Fruit fly (Drosophila melanogaster) whole organism, wandering third instar larva: ENCODE data around the gene CG1246.

Experiments used
- Abd-B ChIP-seq: fragments of >200 bp; optimal IDR thresholded peaks from 2 replicates; lab custom pipeline; 2017; ENCODE audit warnings: missing biosample characterization, missing genetic modification characterization
- CG32264 ChIP-seq: fragments of 200-800 bp; sonication (Bioruptor generic); optimal IDR thresholded peaks from 2 replicates; lab custom pipeline; 2016; ENCODE audit warnings: missing biosample characterization, missing genetic modification characterization
- CG9705 ChIP-seq: fragments of 200-800 bp; sonication (Bioruptor generic); optimal IDR thresholded peaks from 2 replicates; lab custom pipeline; 2018; ENCODE audit warnings: missing biosample characterization, mild to moderate bottlenecking, missing genetic modification characterization
- CrebA ChIP-seq: fragments of 200-800 bp; sonication (Bioruptor generic); optimal IDR thresholded peaks from 2 replicates; lab custom pipeline; 2016; ENCODE audit warnings: missing biosample characterization, mild to moderate bottlenecking, missing genetic modification characterization, borderline replicate concordance
- Dfd ChIP-seq: fragments of >200 bp; optimal IDR thresholded peaks from 2 replicates; lab custom pipeline; 2017; ENCODE audit warnings: missing biosample characterization, missing genetic modification characterization
- Dif ChIP-seq: fragments of 200-275, 200-300 bp; sonication (Bioruptor generic); optimal IDR thresholded peaks from 2 replicates; lab custom pipeline; 2018; ENCODE audit warnings: missing biosample characterization, missing genetic modification characterization; ENCODE audit not compliant: partially characterized antibody
- GATAd ChIP-seq: sonication (Bioruptor generic); optimal IDR thresholded peaks from 2 replicates; lab custom pipeline; 2016; ENCODE audit warnings: missing biosample characterization, missing genetic modification characterization
- HLH106 ChIP-seq: fragments of 200-800 bp; optimal IDR thresholded peaks from 3 replicates; lab custom pipeline; 2019; ENCODE audit warnings: missing biosample characterization, mild to moderate bottlenecking, missing genetic modification characterization, moderate library complexity
- Hnf4 ChIP-seq: fragments of 200-800 bp; sonication (Bioruptor generic); optimal IDR thresholded peaks from 2 replicates; lab custom pipeline; 2016; ENCODE audit warnings: missing biosample characterization, mild to moderate bottlenecking, missing genetic modification characterization
- Hr83 ChIP-seq: fragments of 200-300 bp; sonication (Bioruptor generic); optimal IDR thresholded peaks from 2 replicates; lab custom pipeline; 2016; ENCODE audit warnings: missing biosample characterization, mild to moderate bottlenecking, missing genetic modification characterization, moderate library complexity; ENCODE audit not compliant: poor library complexity, severe bottlenecking
- Mio ChIP-seq: sonication (Bioruptor generic); optimal IDR thresholded peaks from 2 replicates; lab custom pipeline; 2016; ENCODE audit warnings: missing biosample characterization, missing genetic modification characterization
- OdsH ChIP-seq: fragments of 200-800 bp; sonication (Bioruptor generic); optimal IDR thresholded peaks from 2 replicates; lab custom pipeline; 2016; ENCODE audit warnings: missing biosample characterization, mild to moderate bottlenecking, missing genetic modification characterization
- Rel ChIP-seq, 2 experiments: fragments of 200-800 bp; sonication (Bioruptor generic) in 1 of 2; optimal IDR thresholded peaks; 2 replicates in 1 of 2; 3 replicates in 1 of 2; lab custom pipeline; 2016 to 2019; ENCODE audit warnings: mild to moderate bottlenecking in 2 of 2, missing biosample characterization in 2 of 2, missing genetic modification characterization in 2 of 2, moderate library complexity in 1 of 2
- Sp1 ChIP-seq: fragments of 200-800 bp; sonication (Bioruptor generic); optimal IDR thresholded peaks from 3 replicates; lab custom pipeline; 2019; ENCODE audit warnings: missing biosample characterization, mild to moderate bottlenecking, missing genetic modification characterization, moderate library complexity
- Vsx2 ChIP-seq: fragments of 200-300, 225-300 bp; sonication (Bioruptor generic); optimal IDR thresholded peaks from 2 replicates; lab custom pipeline; 2018; ENCODE audit warnings: missing biosample characterization, missing genetic modification characterization; ENCODE audit not compliant: partially characterized antibody
- br ChIP-seq: fragments of 200-800 bp; sonication (Bioruptor generic); optimal IDR thresholded peaks from 2 replicates; lab custom pipeline; 2016; ENCODE audit warnings: missing biosample characterization, missing genetic modification characterization
- dmrt93B ChIP-seq: fragments of 200-800 bp; sonication (Bioruptor generic); optimal IDR thresholded peaks from 2 replicates; lab custom pipeline; 2018; ENCODE audit warnings: missing biosample characterization, mild to moderate bottlenecking, missing genetic modification characterization
- dsf ChIP-seq: sonication (Bioruptor generic); optimal IDR thresholded peaks from 2 replicates; lab custom pipeline; 2016; ENCODE audit warnings: missing biosample characterization, missing genetic modification characterization, borderline replicate concordance
- ey ChIP-seq: fragments of 200-800 bp; sonication (Bioruptor generic); optimal IDR thresholded peaks from 2 replicates; lab custom pipeline; 2016; ENCODE audit warnings: missing biosample characterization, missing genetic modification characterization
- foxo ChIP-seq, 2 experiments: fragments of 200-800 bp; sonication (Bioruptor generic); optimal IDR thresholded peaks; 2 replicates in 1 of 2; 3 replicates in 1 of 2; lab custom pipeline; 2016 to 2017; ENCODE audit warnings: missing biosample characterization in 2 of 2, missing genetic modification characterization in 2 of 2
- fru ChIP-seq: fragments of 200-800 bp; sonication (Bioruptor generic); optimal IDR thresholded peaks from 3 replicates; lab custom pipeline; 2016; ENCODE audit warnings: missing biosample characterization, mild to moderate bottlenecking, missing genetic modification characterization
- h ChIP-seq: fragments of 200-800 bp; sonication (Bioruptor generic); optimal IDR thresholded peaks from 3 replicates; lab custom pipeline; 2016; ENCODE audit warnings: missing biosample characterization, mild to moderate bottlenecking, missing genetic modification characterization
- lola ChIP-seq: fragments of >200 bp; optimal IDR thresholded peaks from 2 replicates; lab custom pipeline; 2017; ENCODE audit warnings: missing biosample characterization, missing genetic modification characterization
- pan ChIP-seq: fragments of >200 bp; optimal IDR thresholded peaks from 2 replicates; lab custom pipeline; 2017
- psq ChIP-seq: fragments of 200-800 bp; sonication (Bioruptor generic); optimal IDR thresholded peaks from 3 replicates; lab custom pipeline; 2017; ENCODE audit warnings: missing biosample characterization, mild to moderate bottlenecking, missing genetic modification characterization, moderate library complexity
- rgr ChIP-seq: fragments of 200-800 bp; sonication (Bioruptor generic); optimal IDR thresholded peaks from 3 replicates; lab custom pipeline; 2016; ENCODE audit warnings: missing biosample characterization, mild to moderate bottlenecking, missing genetic modification characterization
- sage ChIP-seq: fragments of 200-800 bp; sonication (Bioruptor generic); optimal IDR thresholded peaks from 2 replicates; lab custom pipeline; 2016; ENCODE audit warnings: missing biosample characterization, mild to moderate bottlenecking, missing genetic modification characterization
- sv ChIP-seq: fragments of 200-800 bp; sonication (Bioruptor generic); optimal IDR thresholded peaks from 3 replicates; lab custom pipeline; 2016; ENCODE audit warnings: missing biosample characterization, missing genetic modification characterization
- tai ChIP-seq: sonication (Bioruptor generic); optimal IDR thresholded peaks from 2 replicates; lab custom pipeline; 2016; ENCODE audit warnings: missing biosample characterization, missing genetic modification characterization
- usp ChIP-seq: fragments of >200 bp; optimal IDR thresholded peaks from 2 replicates; lab custom pipeline; 2017; ENCODE audit warnings: missing biosample characterization, missing genetic modification characterization
- woc ChIP-seq: sonication (Bioruptor generic); optimal IDR thresholded peaks from 2 replicates; lab custom pipeline; 2016; ENCODE audit warnings: missing biosample characterization, mild to moderate bottlenecking, missing genetic modification characterization

CG1246 gene

DNA sequence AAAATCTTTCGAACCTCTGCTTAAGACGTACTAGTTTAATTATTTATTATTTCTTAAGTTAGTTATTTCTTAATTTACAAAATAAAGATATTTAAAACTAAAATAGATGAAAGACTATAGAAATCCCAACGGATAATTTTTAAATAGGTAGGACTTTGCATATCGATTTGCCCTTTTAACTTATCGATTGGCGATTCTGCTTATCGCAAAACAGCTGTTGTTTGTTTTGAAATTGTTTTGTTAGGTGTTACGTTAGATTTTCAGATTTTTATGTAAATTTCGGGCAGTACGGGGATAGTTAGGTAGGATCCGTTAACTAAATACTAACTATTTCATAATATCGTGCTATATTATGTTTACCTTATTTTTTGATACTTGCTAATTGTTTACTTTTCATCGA, 47.7 kb upstream of the CG1246 start, which contains the start of gene CG16986:
TSS of gene CG16986 (plus strand) at position 188 of the 400 bp plus-strand sequence.
- no peak for TF ChIP-seq OdsH (GFP tag; lab: Kevin White, UChicago)
- no peak for TF ChIP-seq psq (GFP tag; lab: Kevin White, UChicago)
- no peak for TF ChIP-seq Rel (GFP tag; optimal IDR thresholded peaks at IDR 0.05; lab: Kevin White, UChicago)
- TF ChIP-seq Rel (tag; optimal IDR thresholded peaks at IDR 0.05; lab: Kevin White, UChicago) = no peak
- TF ChIP-seq ey = no peak
- TF ChIP-seq lola (GFP tag; lab: Kevin White, UChicago) = no peak
- TF ChIP-seq Hr83 (GFP tag; lab: Kevin White, UChicago) = no peak
- TF ChIP-seq tai (GFP tag; lab: Kevin White, UChicago) = no peak
- TF ChIP-seq pan (lab: Kevin White, UChicago) = no peak
- no peak for TF ChIP-seq fru (GFP tag; lab: Kevin White, UChicago)

DNA sequence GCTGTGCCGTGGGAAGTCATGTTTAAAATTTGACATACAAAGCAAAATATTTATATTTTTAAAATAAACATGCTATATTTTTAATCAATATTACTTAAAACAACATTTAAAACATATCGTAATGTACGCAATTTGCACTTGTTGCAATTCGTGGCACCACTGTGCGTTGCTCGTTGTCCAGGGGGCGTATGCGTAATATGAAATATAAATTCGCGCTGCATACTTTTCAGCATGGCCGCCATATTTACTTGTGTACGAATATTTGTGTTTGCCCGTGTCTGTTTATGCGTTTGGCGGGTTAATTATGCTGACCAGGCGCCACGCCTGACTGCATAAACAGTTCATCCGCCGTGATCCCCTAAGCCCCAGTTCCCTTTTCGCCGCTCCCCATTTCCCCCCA, 39.0 kb upstream of the CG1246 start:
- TF ChIP-seq OdsH (GFP tag; lab: Kevin White, UChicago) = no peak
- TF ChIP-seq CG32264 (GFP tag; lab: Kevin White, UChicago) = no peak
- no peak for TF ChIP-seq Hnf4 (GFP tag; lab: Kevin White, UChicago)
- TF ChIP-seq dsf = no peak
- TF ChIP-seq pan (lab: Kevin White, UChicago) = no peak
- TF ChIP-seq Dfd (GFP tag; lab: Kevin White, UChicago) = no peak
- TF ChIP-seq CrebA (GFP tag; lab: Kevin White, UChicago) = no peak
- TF ChIP-seq Vsx2 (GFP tag; lab: Kevin White, UChicago) = no peak
- TF ChIP-seq usp (GFP tag; lab: Kevin White, UChicago) = no peak
- no peak for TF ChIP-seq lola (GFP tag; lab: Kevin White, UChicago)
- no peak for TF ChIP-seq tai (GFP tag; lab: Kevin White, UChicago)
- no peak for TF ChIP-seq sv (GFP tag; lab: Kevin White, UChicago)
- TF ChIP-seq br (GFP tag; lab: Kevin White, UChicago) = no peak
- TF ChIP-seq h (GFP tag; lab: Kevin White, UChicago) = no peak
- no peak for TF ChIP-seq sage (GFP tag; lab: Kevin White, UChicago)

DNA sequence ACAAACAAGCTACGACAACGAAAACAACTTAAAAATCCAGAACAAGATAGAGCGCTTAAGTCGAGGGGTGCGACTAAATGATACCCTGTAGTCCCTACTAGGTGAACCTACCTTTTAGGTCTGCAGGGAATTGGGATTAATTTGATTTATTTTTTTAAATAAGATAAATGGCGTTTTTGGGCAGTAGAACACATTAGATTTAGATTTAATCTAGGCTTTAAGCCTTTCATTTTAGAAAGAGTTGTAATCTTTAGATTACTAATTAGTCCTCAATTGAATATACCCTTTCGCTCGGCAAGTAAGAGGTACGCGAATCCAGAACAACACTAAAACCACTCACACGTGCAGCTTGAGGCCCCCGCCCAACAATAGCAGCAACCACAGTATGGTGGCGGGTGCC, 33.6 kb upstream of the CG1246 start:
- TF ChIP-seq rgr (GFP tag; lab: Kevin White, UChicago) (no peak), sage (GFP tag; lab: Kevin White, UChicago) (no peak), br (GFP tag; lab: Kevin White, UChicago) (no peak), usp (GFP tag; lab: Kevin White, UChicago) (no peak), dsf (no peak), OdsH (GFP tag; lab: Kevin White, UChicago) (no peak), pan (lab: Kevin White, UChicago) (no peak), Hr83 (GFP tag; lab: Kevin White, UChicago) (no peak), foxo (GFP tag; optimal IDR thresholded peaks at IDR 0.05; lab: Kevin White, UChicago) (no peak), Vsx2 (GFP tag; lab: Kevin White, UChicago) (no peak), Sp1 (GFP tag; lab: Kevin White, UChicago) (no peak), Abd-B (GFP tag; lab: Kevin White, UChicago) (no peak), woc (no peak), HLH106 (no peak)
- TF ChIP-seq, all 38 proteins: peak for 0

DNA sequence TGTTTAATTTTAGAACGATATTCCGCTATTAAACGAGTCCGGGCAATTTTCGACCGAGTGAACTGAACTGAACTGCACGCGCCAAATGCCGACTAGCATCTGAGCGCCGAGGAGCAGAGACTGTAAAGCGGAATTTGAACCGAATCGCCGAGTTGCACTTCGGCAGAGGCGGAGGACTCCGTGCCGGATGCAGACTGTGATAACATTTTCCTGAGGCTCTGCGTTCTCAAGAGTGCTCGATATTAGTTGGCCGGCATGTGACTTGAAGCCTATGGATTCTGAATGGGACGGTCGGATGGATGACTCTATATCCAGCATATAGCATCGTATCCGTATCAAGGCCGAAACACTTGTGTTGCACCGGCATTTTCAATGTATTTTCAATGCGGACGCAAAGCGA, 17.9 kb upstream of the CG1246 start, which contains the start of gene Pxn:
TSS of gene Pxn (minus strand) at position 101 of the 400 bp plus-strand sequence.
- TF ChIP-seq Dif (GFP tag; lab: Kevin White, UChicago) (no peak), CG32264 (GFP tag; lab: Kevin White, UChicago) (no peak), Mio (GFP tag; lab: Kevin White, UChicago) (no peak), lola (GFP tag; lab: Kevin White, UChicago) (no peak), OdsH (GFP tag; lab: Kevin White, UChicago) (no peak), dmrt93B (no peak), Abd-B (GFP tag; lab: Kevin White, UChicago) (no peak), CG9705 (no peak), GATAd (GFP tag; lab: Kevin White, UChicago) (no peak)
